Fruit fly (Drosophila melanogaster): ENCODE measurements around the gene CG43362.

CG43362 gene

DNA sequence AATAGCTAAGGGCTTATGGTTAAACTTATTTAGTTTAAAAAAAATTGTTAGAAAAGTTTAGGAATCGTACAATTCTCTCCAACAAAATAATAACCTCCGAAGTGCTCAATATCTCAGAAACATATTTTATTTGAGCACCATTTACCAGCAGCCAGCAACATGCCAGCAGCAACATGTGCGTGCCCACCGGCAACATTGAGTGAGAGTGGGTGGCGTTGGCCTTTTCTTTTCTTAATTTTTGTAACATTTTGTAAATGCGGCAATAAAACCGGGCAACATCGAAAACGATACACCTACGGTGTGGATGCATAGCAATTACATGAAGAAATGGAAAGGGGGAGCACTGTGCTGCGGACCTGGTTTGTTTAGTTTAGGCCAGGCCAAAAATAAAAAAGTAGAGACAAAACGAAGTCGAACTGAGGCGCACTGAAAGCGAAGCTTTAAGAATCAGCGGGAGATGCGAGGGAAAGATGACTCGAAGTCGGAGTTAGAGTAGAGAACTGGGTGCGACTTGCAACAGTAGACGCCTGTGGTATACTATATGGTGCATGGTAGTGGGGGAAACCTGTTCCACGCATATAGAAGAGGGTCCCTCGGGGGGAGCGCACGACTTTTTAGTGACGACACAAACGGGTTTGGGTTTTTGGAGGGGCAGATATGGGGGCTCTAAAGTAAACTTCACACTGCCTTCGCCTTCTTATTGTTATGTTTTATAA lies 20.5 kb upstream of the CG43362 start (continued):
- TF ChIP-seq abd-A (tag; optimal IDR thresholded peaks at IDR 0.05) (peak; percentile 9), CG30020 (tag; optimal IDR thresholded peaks at IDR 0.05) (no peak), CG11504 (tag; optimal IDR thresholded peaks at IDR 0.05) (peak; percentile 98), CG12769 (tag; optimal IDR thresholded peaks at IDR 0.05) (peak; percentile 39), pros (GFP tag; optimal IDR thresholded peaks at IDR 0.05) (peak; percentile 81), CG6175 (GFP tag; IDR thresholded peaks at IDR 0.05) (peak; percentile 76; the same call in 2 of the 3 replicates), Blimp-1 (GFP tag; optimal IDR thresholded peaks at IDR 0.05) (peak; percentile 52)

DNA sequence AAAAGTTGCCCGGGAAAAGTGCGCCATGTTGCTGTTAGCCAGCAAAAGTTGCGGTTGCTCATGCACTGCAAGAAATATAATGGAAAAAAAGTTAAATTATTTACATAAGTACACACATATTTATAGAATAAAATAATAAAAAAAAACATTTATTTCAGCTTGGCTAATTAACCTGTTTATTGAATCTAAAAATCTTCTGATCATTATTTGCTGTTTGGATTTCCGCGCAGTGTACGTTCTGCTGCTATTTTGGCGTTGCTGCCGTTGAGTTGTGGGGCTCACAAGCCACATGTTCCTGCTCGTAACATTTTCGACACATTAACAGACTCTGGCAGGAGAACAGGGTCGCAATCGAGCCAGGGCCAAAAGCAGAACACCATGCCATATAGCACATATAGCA lies 19.2 kb upstream of the CG43362 start:
- TF ChIP-seq Fer1 (GFP tag; optimal IDR thresholded peaks at IDR 0.05), result peak; percentile 54
- peak; percentile 84 for TF ChIP-seq gem (tag; optimal IDR thresholded peaks at IDR 0.05)
- TF ChIP-seq Usf (GFP tag; optimal IDR thresholded peaks at IDR 0.05), result no peak
- no peak for TF ChIP-seq HLH4C (GFP tag; IDR thresholded peaks at IDR 0.05; ENCODE audit: partially characterized antibody)
- TF ChIP-seq CG2120 (GFP tag; optimal IDR thresholded peaks at IDR 0.05), result peak; percentile 27
- peak; percentile 30; the same call in 1 of the 2 replicates for TF ChIP-seq CG31224 (GFP tag; IDR thresholded peaks at IDR 0.05)
- TF ChIP-seq Xbp1 (GFP tag; optimal IDR thresholded peaks at IDR 0.05), result peak; percentile 32
- peak; percentile 8 for TF ChIP-seq Hsf (GFP tag; optimal IDR thresholded peaks at IDR 0.05)
- TF ChIP-seq Eip74EF (GFP tag; optimal IDR thresholded peaks at IDR 0.05), result peak in 1 of 2 experiments; percentile 25
- TF ChIP-seq CG2202 (tag; optimal IDR thresholded peaks at IDR 0.05), result peak; percentile 52
- 0 out of 2 replicates have a peak, but pooled peaks have one; percentile 19 for TF ChIP-seq CG6272 (GFP tag; IDR thresholded peaks at IDR 0.05)
- TF ChIP-seq Oaz (GFP tag; IDR thresholded peaks at IDR 0.05), result no peak
- TF ChIP-seq CG33213 (GFP tag; optimal IDR thresholded peaks at IDR 0.05), result no peak
- no peak for TF ChIP-seq CG2889 (GFP tag; IDR thresholded peaks at IDR 0.05)
- no peak for TF ChIP-seq CG15073 (GFP tag; optimal IDR thresholded peaks at IDR 0.05)
- peak; percentile 53 for TF ChIP-seq Ets65A (GFP tag)
- TF ChIP-seq CG15696 (tag; optimal IDR thresholded peaks at IDR 0.05), result peak; percentile 57
- no peak for TF ChIP-seq unc-4 (GFP tag; IDR thresholded peaks at IDR 0.05; ENCODE audit: partially characterized antibody)
- no peak for TF ChIP-seq CG7357 (GFP tag; IDR thresholded peaks at IDR 0.05)
- peak; percentile 76 for TF ChIP-seq CG12391 (tag; optimal IDR thresholded peaks at IDR 0.05)
- peak; percentile 80 for TF ChIP-seq dmrt11E (tag; optimal IDR thresholded peaks at IDR 0.05)
- no peak for TF ChIP-seq Doc2 (GFP tag; IDR thresholded peaks at IDR 0.05)
- TF ChIP-seq CG10654 (GFP tag; optimal IDR thresholded peaks at IDR 0.05), result peak; percentile 32
- TF ChIP-seq repo (GFP tag; optimal IDR thresholded peaks at IDR 0.05), result no peak
- TF ChIP-seq CG15479 (GFP tag; optimal IDR thresholded peaks at IDR 0.05), result no peak
- TF ChIP-seq hkb (optimal IDR thresholded peaks at IDR 0.05), result no peak
- peak; percentile 85 for TF ChIP-seq hkb (GFP tag; IDR thresholded peaks at IDR 0.05)
- peak in 1 of 2 experiments; percentile 75 for TF ChIP-seq eve (GFP tag; optimal IDR thresholded peaks at IDR 0.05)
- TF ChIP-seq CG10979 (tag; optimal IDR thresholded peaks at IDR 0.05), result peak; percentile 81
- TF ChIP-seq CG17912 (GFP tag; optimal IDR thresholded peaks at IDR 0.05), result no peak
- no peak for TF ChIP-seq H2.0 (GFP tag; IDR thresholded peaks at IDR 0.05)
- TF ChIP-seq wek (GFP tag; optimal IDR thresholded peaks at IDR 0.05), result no peak
- TF ChIP-seq D19B (GFP tag; optimal IDR thresholded peaks at IDR 0.05), result no peak
- TF ChIP-seq CG13775 (GFP tag; optimal IDR thresholded peaks at IDR 0.05), result peak; percentile 54
- no peak for TF ChIP-seq toy (GFP tag; IDR thresholded peaks at IDR 0.05)
- TF ChIP-seq Chrac-16 (GFP tag; optimal IDR thresholded peaks at IDR 0.05), result peak; percentile 49
- no peak for TF ChIP-seq tll (GFP tag; optimal IDR thresholded peaks at IDR 0.05)
- peak; percentile 37 for TF ChIP-seq Deaf1 (tag; optimal IDR thresholded peaks at IDR 0.05)
- TF ChIP-seq Med (GFP tag), result no peak
- no peak for TF ChIP-seq fu2 (GFP tag; optimal IDR thresholded peaks at IDR 0.05)
- TF ChIP-seq Spps (tag; optimal IDR thresholded peaks at IDR 0.05), result peak; percentile 53
